Worm (Caenorhabditis elegans): ENCODE data around the gene srh-137.

Gene srh-137

ce11 chrV:16735518-16735917 is 19.0 kb upstream of the srh-137 start, which contains the start of the genes clec-38 and clec-34:
Gene clec-38, minus strand, starts transcription at chrV:16735618.
Gene clec-34, plus strand, starts transcription at chrV:16735765.
- no peak for TF ChIP-seq dpff-1 (tag; optimal IDR thresholded peaks at IDR 0.05)
- TF ChIP-seq sptf-2 (GFP tag; optimal IDR thresholded peaks at IDR 0.05) = no peak
- TF ChIP-seq ceh-79 (tag; optimal IDR thresholded peaks at IDR 0.05) = no peak
- no peak for TF ChIP-seq snpc-4 (GFP tag; optimal IDR thresholded peaks at IDR 0.05)
- TF ChIP-seq snpc-4 (tag; optimal IDR thresholded peaks at IDR 0.05) = no peak
- no peak for TF ChIP-seq tlf-1 (GFP tag; optimal IDR thresholded peaks at IDR 0.05)
- no peak for TF ChIP-seq D2030.7 (GFP tag; IDR thresholded peaks at IDR 0.05)
- no peak for TF ChIP-seq F57A8.1 (GFP tag; optimal IDR thresholded peaks at IDR 0.05)
- TF ChIP-seq B0035.1 (tag; optimal IDR thresholded peaks at IDR 0.05) = no peak

DNA sequence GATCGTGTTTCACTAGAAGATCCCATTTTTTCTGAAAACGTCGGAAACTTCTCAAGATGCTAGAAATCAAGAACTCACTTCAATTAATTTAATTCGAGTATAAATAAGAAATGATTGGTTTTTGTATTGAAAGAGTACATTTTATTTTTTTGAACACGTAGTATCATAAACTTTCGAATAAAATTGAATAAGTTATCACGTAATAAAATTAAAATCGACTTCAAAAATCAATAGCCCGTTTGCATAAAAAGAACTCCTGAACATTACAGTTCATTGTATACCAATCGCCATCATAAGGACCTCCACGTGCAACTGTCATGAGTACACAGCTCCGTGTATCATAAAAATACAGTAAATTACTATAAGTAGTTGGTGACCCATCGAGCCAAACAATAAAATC is 17.2 kb upstream of the srh-137 start, which contains the start of gene T25E12.16:
Gene T25E12.16, minus strand, starts transcription at position 101 of the 400 bp plus-strand sequence.
- TF ChIP-seq hsf-1 (GFP tag; IDR thresholded peaks at IDR 0.05) (no peak), unc-62 (GFP tag; optimal IDR thresholded peaks at IDR 0.05) (no peak)

- TF ChIP-seq ZK185.1 (tag; optimal IDR thresholded peaks at IDR 0.05; ENCODE audit: poor library complexity, severe bottlenecking) = no peak
- no peak for TF ChIP-seq C06A6.2 (GFP tag; conservative IDR thresholded peaks at IDR 0.05)
- no peak for TF ChIP-seq ztf-28 (GFP tag; IDR thresholded peaks at IDR 0.05)
- no peak for TF ChIP-seq ceh-79 (tag; optimal IDR thresholded peaks at IDR 0.05)
- no peak for TF ChIP-seq ztf-3 (GFP tag; optimal IDR thresholded peaks at IDR 0.05)
- TF ChIP-seq rcor-1 (GFP tag; IDR thresholded peaks at IDR 0.05) = no peak
- no peak for TF ChIP-seq snpc-1.1 (tag; optimal IDR thresholded peaks at IDR 0.05; ENCODE audit: insufficient read depth)
- TF ChIP-seq madf-10 (tag; optimal IDR thresholded peaks at IDR 0.05) = no peak
- TF ChIP-seq ceh-27 (GFP tag; optimal IDR thresholded peaks at IDR 0.05) = no peak
- TF ChIP-seq Y79H2A.3 (GFP tag; conservative IDR thresholded peaks at IDR 0.05) = no peak
- TF ChIP-seq F37B4.10 (GFP tag; IDR thresholded peaks at IDR 0.05) = no peak
- TF ChIP-seq hrde-1 (tag; optimal IDR thresholded peaks at IDR 0.05; ENCODE audit: borderline replicate concordance) = no peak
- no peak for TF ChIP-seq zim-3 (tag; optimal IDR thresholded peaks at IDR 0.05)
- no peak for TF ChIP-seq T07F8.4 (tag; optimal IDR thresholded peaks at IDR 0.05)
- TF ChIP-seq dox-1 (GFP tag; IDR thresholded peaks at IDR 0.05) = no peak
- no peak for TF ChIP-seq cebp-1 (GFP tag; IDR thresholded peaks at IDR 0.05)
- no peak for TF ChIP-seq cebp-1 (tag; optimal IDR thresholded peaks at IDR 0.05)
- no peak for TF ChIP-seq sea-2 (GFP tag; IDR thresholded peaks at IDR 0.05)
- TF ChIP-seq mcd-1 (GFP tag; IDR thresholded peaks at IDR 0.05) = no peak
- TF ChIP-seq attf-3 (GFP tag; conservative IDR thresholded peaks at IDR 0.05) = no peak
Measured at ce11 chrV:16731600-16731999, 15.1 kb upstream of the srh-137 start, which contains the start of gene srz-100. Gene srz-100, plus strand, starts transcription at chrV:16731900.

- TF ChIP-seq bed-2 (GFP tag; IDR thresholded peaks at IDR 0.05) = no peak
- no peak for TF ChIP-seq madf-10 (tag; optimal IDR thresholded peaks at IDR 0.05)
- no peak for TF ChIP-seq ceh-58 (GFP tag; IDR thresholded peaks at IDR 0.05)
- no peak for TF ChIP-seq madf-6 (GFP tag; IDR thresholded peaks at IDR 0.05)
- no peak for TF ChIP-seq zfh-2 (GFP tag; conservative IDR thresholded peaks at IDR 0.05)
- no peak for TF ChIP-seq ccch-3 (GFP tag; optimal IDR thresholded peaks at IDR 0.05)
- no peak for TF ChIP-seq attf-3 (GFP tag; conservative IDR thresholded peaks at IDR 0.05)
- TF ChIP-seq lin-26 (GFP tag; IDR thresholded peaks at IDR 0.05) = no peak
- TF ChIP-seq B0261.1 (tag; optimal IDR thresholded peaks at IDR 0.05) = no peak
- no peak for TF ChIP-seq let-526 (GFP tag; IDR thresholded peaks at IDR 0.05)
- TF ChIP-seq hmg-20 (GFP tag; IDR thresholded peaks at IDR 0.05) = no peak
- TF ChIP-seq K12H6.12 (tag; optimal IDR thresholded peaks at IDR 0.05) = no peak
- TF ChIP-seq Y53G8AR.9 (GFP tag; conservative IDR thresholded peaks at IDR 0.05) = no peak
- no peak for TF ChIP-seq F22D6.2 (tag; optimal IDR thresholded peaks at IDR 0.05)
- TF ChIP-seq ceh-40 (GFP tag; IDR thresholded peaks at IDR 0.05) = no peak
- no peak for TF ChIP-seq unc-130 (GFP tag; optimal IDR thresholded peaks at IDR 0.05)
- TF ChIP-seq dox-1 (GFP tag; IDR thresholded peaks at IDR 0.05) = no peak
Measured at ce11 chrV:16729961-16730360, 13.5 kb upstream of the srh-137 start, which contains the start of gene srz-99. Gene srz-99, plus strand, starts transcription at chrV:16730261.
